Worm (Caenorhabditis elegans): ENCODE data around the gene cpg-23.

- no peak for TF ChIP-seq ZK546.5 (tag; optimal IDR thresholded peaks at IDR 0.05)
- no peak for TF ChIP-seq elt-1 (tag; optimal IDR thresholded peaks at IDR 0.05)
- TF ChIP-seq pha-4 (tag; optimal IDR thresholded peaks at IDR 0.05): no peak
- TF ChIP-seq elt-3 (tag; optimal IDR thresholded peaks at IDR 0.05): no peak
- no peak for TF ChIP-seq mdl-1 (tag; optimal IDR thresholded peaks at IDR 0.05)
- no peak for TF ChIP-seq nhr-237 (tag; optimal IDR thresholded peaks at IDR 0.05)
- no peak for TF ChIP-seq skn-1 (tag; optimal IDR thresholded peaks at IDR 0.05)
- no peak for TF ChIP-seq ama-1 (optimal IDR thresholded peaks at IDR 0.05)
- TF ChIP-seq ztf-11 (tag; optimal IDR thresholded peaks at IDR 0.05): no peak
- TF ChIP-seq snpc-4 (tag; optimal IDR thresholded peaks at IDR 0.05): no peak
- TF ChIP-seq ztf-4 (tag; optimal IDR thresholded peaks at IDR 0.05): no peak
- TF ChIP-seq ceh-28 (tag; optimal IDR thresholded peaks at IDR 0.05): no peak
- TF ChIP-seq nhr-77 (tag; optimal IDR thresholded peaks at IDR 0.05): no peak
These were observed 16.0 kb upstream of the cpg-23 start, which contains the start of gene bed-1 for ce11 chrV:19124586-19124985.

Measured in whole organism, L3 larva.